Worm (Caenorhabditis elegans): ENCODE measurements around the gene Y15E3A.5.

DNA sequence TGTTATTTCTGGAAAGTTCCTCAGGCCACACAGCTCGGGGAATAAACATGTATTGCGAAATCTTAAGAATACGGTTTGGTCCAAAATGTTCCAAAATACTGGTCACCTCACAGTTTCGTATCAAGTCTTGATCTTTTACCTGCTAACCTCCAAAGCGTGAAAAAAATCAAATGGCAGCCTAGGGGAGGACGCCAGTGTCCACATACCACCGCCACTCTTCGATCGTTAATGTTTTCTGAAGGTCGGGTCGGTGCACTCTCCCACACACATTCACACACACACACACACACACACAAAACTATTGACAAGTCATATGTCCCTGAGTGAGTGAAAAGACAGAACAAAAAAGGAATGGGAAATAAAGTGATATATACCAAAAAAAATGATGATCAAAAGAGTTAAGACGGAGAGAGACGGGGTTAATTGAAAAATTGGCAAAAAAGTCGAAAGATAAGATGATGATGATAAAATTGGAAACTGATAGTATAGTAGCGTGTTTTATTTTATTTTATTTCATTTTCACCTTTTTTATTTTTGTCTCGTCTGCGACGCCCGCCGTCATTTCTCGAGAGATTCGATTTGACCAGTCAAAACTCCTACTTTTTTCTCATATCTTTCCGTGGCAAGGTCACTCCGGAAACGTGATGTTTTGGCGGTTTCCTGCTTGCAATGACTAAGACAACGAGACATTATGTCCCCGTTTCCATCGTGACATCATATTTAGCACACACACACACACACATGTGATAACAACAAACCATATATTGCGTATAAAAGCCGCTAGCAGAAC is at the start of gene Y15E3A.5:
- TF ChIP-seq tbx-37 (GFP tag; conservative IDR thresholded peaks at IDR 0.05): no peak
- no peak for TF ChIP-seq tra-4 (tag; optimal IDR thresholded peaks at IDR 0.05)
- no peak for TF ChIP-seq sea-1 (GFP tag; conservative IDR thresholded peaks at IDR 0.05)
- no peak for TF ChIP-seq ceh-36 (tag; optimal IDR thresholded peaks at IDR 0.05)
- TF ChIP-seq scrt-1 (GFP tag; IDR thresholded peaks at IDR 0.05): no peak
- no peak for TF ChIP-seq hmbx-1 (tag; optimal IDR thresholded peaks at IDR 0.05)
- TF ChIP-seq ama-1 (optimal IDR thresholded peaks at IDR 0.05): no peak
- TF ChIP-seq flt-1 (GFP tag; IDR thresholded peaks at IDR 0.05): no peak
- no peak for TF ChIP-seq aly-1 (tag; optimal IDR thresholded peaks at IDR 0.05)
- no peak for TF ChIP-seq ets-7 (tag; optimal IDR thresholded peaks at IDR 0.05)
- no peak for TF ChIP-seq hnd-1 (tag; optimal IDR thresholded peaks at IDR 0.05)
